Fruit fly (Drosophila melanogaster): ENCODE results near the gene CG2116.
A peak's percentile ranks its signal among the peaks of the same experiment; 100 is the strongest.

Gene CG2116

DNA sequence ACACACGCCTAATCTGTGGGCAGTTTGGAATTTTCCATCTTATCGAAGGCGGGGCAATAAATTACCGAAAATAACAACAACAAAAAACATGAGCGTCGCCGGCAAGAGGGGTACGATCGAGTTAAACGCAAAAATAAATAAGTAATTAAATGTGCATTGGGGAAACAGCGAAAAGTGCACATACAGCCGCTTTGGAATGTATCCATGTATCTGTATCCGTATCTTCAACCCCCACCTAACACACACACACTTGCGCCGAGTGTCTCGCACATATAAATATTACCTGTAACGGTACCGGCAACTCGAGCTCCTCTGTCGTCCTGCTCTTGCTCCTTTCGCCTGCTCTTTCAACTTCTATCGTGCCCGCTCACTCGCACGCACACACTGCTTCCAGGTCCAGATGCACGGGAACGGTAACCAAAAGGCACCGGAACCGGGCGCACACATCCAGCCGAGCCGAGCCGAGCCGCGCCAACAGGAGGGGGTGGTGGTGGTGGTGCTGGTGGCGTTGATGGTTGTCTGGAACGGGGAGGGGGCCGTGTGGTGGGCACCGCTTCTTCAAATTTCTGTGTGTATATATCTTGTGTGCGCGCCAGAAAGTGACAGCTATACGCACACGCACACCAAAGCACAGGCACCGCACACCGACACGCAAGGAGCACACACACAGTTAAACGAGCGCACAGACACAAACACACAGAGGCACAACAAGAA lies 11.9 kb downstream of the CG2116 start (continued):
- TF ChIP-seq ranshi (GFP tag; IDR thresholded peaks at IDR 0.05) (peak; percentile 14; the same call in 1 of the 2 replicates), run (tag; optimal IDR thresholded peaks at IDR 0.05) (no peak), CG7556 (GFP tag; optimal IDR thresholded peaks at IDR 0.05) (peak; percentile 28), emc (GFP tag; optimal IDR thresholded peaks at IDR 0.05) (no peak), Mad (GFP tag; optimal IDR thresholded peaks at IDR 0.05) (peak; percentile 19), BtbVII (GFP tag; optimal IDR thresholded peaks at IDR 0.05) (no peak), tin (GFP tag; optimal IDR thresholded peaks at IDR 0.05) (no peak), crp (GFP tag; optimal IDR thresholded peaks at IDR 0.05) (no peak), CG5245 (GFP tag; optimal IDR thresholded peaks at IDR 0.05) (no peak), bbx (GFP tag; IDR thresholded peaks at IDR 0.05; ENCODE audit: partially characterized antibody) (no peak), CG15479 (GFP tag; optimal IDR thresholded peaks at IDR 0.05) (no peak), gcm2 (GFP tag; optimal IDR thresholded peaks at IDR 0.05) (no peak), mam (GFP tag; optimal IDR thresholded peaks at IDR 0.05) (peak; percentile 51), CG13624 (GFP tag; optimal IDR thresholded peaks at IDR 0.05) (no peak), CG6654 (GFP tag; optimal IDR thresholded peaks at IDR 0.05) (no peak), zfh1 (GFP tag; IDR thresholded peaks at IDR 0.05) (no peak), lab (GFP tag; optimal IDR thresholded peaks at IDR 0.05) (peak; percentile 60), CG18476 (GFP tag; optimal IDR thresholded peaks at IDR 0.05) (no peak), CG13123 (GFP tag; optimal IDR thresholded peaks at IDR 0.05) (no peak), Blimp-1 (GFP tag; optimal IDR thresholded peaks at IDR 0.05) (no peak), Poxn (GFP tag; IDR thresholded peaks at IDR 0.05) (no peak), CG1024 (GFP tag; IDR thresholded peaks at IDR 0.05) (no peak), CrebB (tag; optimal IDR thresholded peaks at IDR 0.05) (no peak), fru (optimal IDR thresholded peaks at IDR 0.05) (no peak), Camta (GFP tag; optimal IDR thresholded peaks at IDR 0.05) (no peak), Sin3A (optimal IDR thresholded peaks at IDR 0.05) (no peak), pros (GFP tag; optimal IDR thresholded peaks at IDR 0.05) (peak; percentile 66), CG9727 (GFP tag; optimal IDR thresholded peaks at IDR 0.05) (peak; percentile 42), onecut (GFP tag; IDR thresholded peaks at IDR 0.05) (no peak), CG11695 (GFP tag; IDR thresholded peaks at IDR 0.05) (peak; percentile 40; the same call in 1 of the 3 replicates), gem (tag; optimal IDR thresholded peaks at IDR 0.05) (peak; percentile 46), shn (GFP tag; optimal IDR thresholded peaks at IDR 0.05) (peak; percentile 18), dati (GFP tag; IDR thresholded peaks at IDR 0.05) (no peak), Ets65A (GFP tag) (no peak), dan (GFP tag; IDR thresholded peaks at IDR 0.05) (no peak), CG2116 (GFP tag; optimal IDR thresholded peaks at IDR 0.05) (no peak), CG12744 (GFP tag; optimal IDR thresholded peaks at IDR 0.05) (no peak), p53 (GFP tag; optimal IDR thresholded peaks at IDR 0.05) (no peak), CG12769 (tag; optimal IDR thresholded peaks at IDR 0.05) (peak; percentile 96), CG1529 (GFP tag; optimal IDR thresholded peaks at IDR 0.05) (no peak), caup (GFP tag; optimal IDR thresholded peaks at IDR 0.05; ENCODE audit: severe bottlenecking) (peak; percentile 17), Hsf (GFP tag; optimal IDR thresholded peaks at IDR 0.05) (peak; percentile 27), Six4 (GFP tag; optimal IDR thresholded peaks at IDR 0.05) (no peak), CG9437 (GFP tag; optimal IDR thresholded peaks at IDR 0.05) (no peak), Kr (GFP tag; optimal IDR thresholded peaks at IDR 0.05) (no peak), sr (GFP tag; IDR thresholded peaks at IDR 0.05) (no peak), schlank (tag; optimal IDR thresholded peaks at IDR 0.05) (no peak), CG13894 (tag; optimal IDR thresholded peaks at IDR 0.05) (no peak), kah (GFP tag; optimal IDR thresholded peaks at IDR 0.05) (peak; percentile 9), Taf1 (GFP tag; IDR thresholded peaks at IDR 0.05) (no peak), CG9797 (GFP tag; optimal IDR thresholded peaks at IDR 0.05) (no peak), h (optimal IDR thresholded peaks at IDR 0.05) (no peak)
